Worm (Caenorhabditis elegans) whole organism, L4 larva: ENCODE measurements around the gene srt-63.

Experiments used
- F44E2.7 ChIP-seq: fragments of 200-800 bp; sonication (Bioruptor generic); IDR thresholded peaks from 2 replicates; pipeline ENCODE4 v2.1.2; 2022; ENCODE audit warnings: missing genetic modification characterization, missing compliant biosample characterization
- aha-1 ChIP-seq: fragments of 150-350 bp; peaks from one replicate; lab custom pipeline; 2014; ENCODE audit warnings: missing biosample characterization, missing genetic modification characterization
- ceh-28 ChIP-seq: fragments of 150-350 bp; optimal IDR thresholded peaks from 2 replicates; lab custom pipeline; 2014; ENCODE audit warnings: missing biosample characterization, missing genetic modification reagents, missing genetic modification characterization
- ceh-82 ChIP-seq: sonication (generic microtip); optimal IDR thresholded peaks from 2 replicates; lab custom pipeline; 2017; ENCODE audit warnings: missing biosample characterization, missing genetic modification characterization
- ctbp-1 ChIP-seq: fragments of 200-800 bp; sonication (Bioruptor generic); IDR thresholded peaks from 2 replicates; pipeline ENCODE4 v1.3.6; 2022; ENCODE audit warnings: missing genetic modification reagents, missing genetic modification characterization, missing compliant biosample characterization
- daf-12 ChIP-seq: fragments of 150-350 bp; optimal IDR thresholded peaks from 2 replicates; lab custom pipeline; 2014; ENCODE audit warnings: missing biosample characterization, missing genetic modification reagents, missing genetic modification characterization
- daf-16 ChIP-seq, 3 experiments: sonication (generic microtip); optimal IDR thresholded peaks; 2 replicates each; lab custom pipeline; 2016 to 2017; ENCODE audit warnings: missing genetic modification characterization in 3 of 3, missing genetic modification reagents in 3 of 3, mild to moderate bottlenecking in 2 of 3, missing compliant biosample characterization in 2 of 3, missing biosample characterization in 1 of 3, moderate library complexity in 1 of 3
- dmd-6 ChIP-seq: fragments of 200-800 bp; sonication (Bioruptor generic); IDR thresholded peaks from 2 replicates; pipeline ENCODE4 v1.3.6; 2022; ENCODE audit warnings: missing genetic modification reagents, missing genetic modification characterization, missing compliant biosample characterization
- fos-1 ChIP-seq: fragments of 150-350 bp; optimal IDR thresholded peaks from 2 replicates; lab custom pipeline; 2014; ENCODE audit warnings: missing biosample characterization, missing genetic modification characterization
- gei-8 ChIP-seq: fragments of 200-800 bp; sonication (Bioruptor generic); optimal IDR thresholded peaks from 2 replicates; lab custom pipeline; 2018; ENCODE audit warnings: mild to moderate bottlenecking, missing genetic modification characterization, missing compliant biosample characterization
- jun-1 ChIP-seq: fragments of 150-350 bp; optimal IDR thresholded peaks from 2 replicates; lab custom pipeline; 2014; ENCODE audit warnings: missing biosample characterization, missing genetic modification reagents, missing genetic modification characterization
- lin-38 ChIP-seq: fragments of 200-800 bp; sonication (Bioruptor generic); IDR thresholded peaks from 2 replicates; pipeline ENCODE4 v1.3.6; 2022; ENCODE audit warnings: missing genetic modification reagents, missing genetic modification characterization, missing compliant biosample characterization
- madf-5 ChIP-seq, 2 experiments: fragments of 200-800 bp; sonication (Bioruptor generic); IDR thresholded peaks; 2 replicates each; pipeline ENCODE4 v1.3.6; 2022; ENCODE audit warnings: missing compliant biosample characterization in 2 of 2, missing genetic modification characterization in 2 of 2
- mdl-1 ChIP-seq, 2 experiments: fragments of 150-350 bp in 1 of 2; sonication (generic microtip) in 1 of 2; optimal IDR thresholded peaks; 2 replicates each; lab custom pipeline; 2014 to 2017; ENCODE audit warnings: missing biosample characterization in 2 of 2, missing genetic modification characterization in 2 of 2
- mes-2 ChIP-seq: sonication (generic microtip); optimal IDR thresholded peaks from 2 replicates; lab custom pipeline; 2016; ENCODE audit warnings: missing genotype, mild to moderate bottlenecking, missing genetic modification characterization, missing compliant biosample characterization; ENCODE audit not compliant: poor library complexity, severe bottlenecking
- mxl-2 ChIP-seq: fragments of 200-800 bp; sonication (Bioruptor generic); conservative IDR thresholded peaks from 2 replicates; pipeline ENCODE4 v1.3.6; 2022; ENCODE audit warnings: missing genetic modification reagents, missing genetic modification characterization, missing compliant biosample characterization
- nhr-102 ChIP-seq: sonication (generic microtip); optimal IDR thresholded peaks from 2 replicates; lab custom pipeline; 2016; ENCODE audit warnings: mild to moderate bottlenecking, missing genetic modification characterization, moderate library complexity, missing compliant biosample characterization
- nhr-11 ChIP-seq: fragments of 150-350 bp; optimal IDR thresholded peaks from 2 replicates; lab custom pipeline; 2014; ENCODE audit warnings: missing biosample characterization, missing genetic modification characterization
- nhr-111 ChIP-seq: fragments of 200-800 bp; sonication (Bioruptor generic); optimal IDR thresholded peaks from 2 replicates; lab custom pipeline; 2018; ENCODE audit warnings: mild to moderate bottlenecking, missing genetic modification characterization, missing compliant biosample characterization
- nhr-25 ChIP-seq: sonication (generic microtip); optimal IDR thresholded peaks from 2 replicates; lab custom pipeline; 2017; ENCODE audit warnings: missing genetic modification characterization, mild to moderate bottlenecking, missing compliant biosample characterization, antibody characterized with exemption, moderate library complexity, borderline replicate concordance; ENCODE audit not compliant: insufficient read depth
- nhr-48 ChIP-seq: sonication (generic microtip); optimal IDR thresholded peaks from 2 replicates; lab custom pipeline; 2016; ENCODE audit warnings: mild to moderate bottlenecking, missing genetic modification characterization, missing compliant biosample characterization
- nhr-6 ChIP-seq: fragments of 150-350 bp; optimal IDR thresholded peaks from 2 replicates; lab custom pipeline; 2014; ENCODE audit warnings: missing biosample characterization, missing genetic modification characterization
- pha-4 ChIP-seq, 2 experiments: fragments of 150-350 bp in 1 of 2; fragments of 200-800 bp in 1 of 2; sonication (Bioruptor generic) in 1 of 2; IDR thresholded peaks in 1 of 2; optimal IDR thresholded peaks in 1 of 2; 2 replicates each; pipeline versions ENCODE4 v1.3.6 to Lab custom; 2014 to 2022; ENCODE audit warnings: missing genetic modification characterization in 2 of 2, missing genetic modification reagents in 2 of 2, missing biosample characterization in 1 of 2, missing compliant biosample characterization in 1 of 2
- set-16 ChIP-seq: fragments of 200-800 bp; sonication (Bioruptor generic); IDR thresholded peaks from 2 replicates; pipeline ENCODE4 v1.3.6; 2022; ENCODE audit warnings: missing genetic modification reagents, missing genetic modification characterization, missing compliant biosample characterization
- spr-1 ChIP-seq: sonication (generic microtip); optimal IDR thresholded peaks from 2 replicates; lab custom pipeline; 2016; ENCODE audit warnings: mild to moderate bottlenecking, missing genetic modification characterization, missing compliant biosample characterization
- spr-3 ChIP-seq: fragments of 200-800 bp; sonication (Bioruptor generic); optimal IDR thresholded peaks from 2 replicates; lab custom pipeline; 2018; ENCODE audit warnings: mild to moderate bottlenecking, missing genetic modification characterization, missing compliant biosample characterization
- tra-1 ChIP-seq: fragments of 200-800 bp; sonication (Bioruptor generic); IDR thresholded peaks from 2 replicates; pipeline ENCODE4 v1.3.6; 2022; ENCODE audit warnings: missing genetic modification reagents, missing genetic modification characterization, missing compliant biosample characterization
- unc-39 ChIP-seq: sonication (generic microtip); optimal IDR thresholded peaks from 2 replicates; lab custom pipeline; 2017; ENCODE audit warnings: missing biosample characterization, missing genetic modification characterization
- unc-62 ChIP-seq, 3 experiments: fragments of 150-350 bp in 1 of 3; sonication (generic microtip); optimal IDR thresholded peaks in 2 of 3; peaks in 1 of 3; 1 replicate in 1 of 3; 2 replicates in 2 of 3; lab custom pipeline; 2014 to 2017; ENCODE audit warnings: missing biosample characterization in 3 of 3, missing genetic modification characterization in 3 of 3, missing genetic modification reagents in 3 of 3, missing genotype in 1 of 3
- zfp-2 ChIP-seq: sonication (generic microtip); optimal IDR thresholded peaks from 2 replicates; lab custom pipeline; 2016; ENCODE audit warnings: mild to moderate bottlenecking, missing genetic modification characterization, missing compliant biosample characterization
- zip-11 ChIP-seq: fragments of 200-800 bp; sonication (Bioruptor generic); IDR thresholded peaks from 2 replicates; pipeline ENCODE4 v1.3.6; 2022; ENCODE audit warnings: missing genetic modification characterization, missing compliant biosample characterization
- ztf-11 ChIP-seq: fragments of 150-350 bp; optimal IDR thresholded peaks from 2 replicates; lab custom pipeline; 2014; ENCODE audit warnings: missing biosample characterization, missing genetic modification characterization

Gene srt-63

ce11 chrV:3256051-3256450 is at the start of gene srt-63:
TSS of gene srt-63 (minus strand) at chrV:3256151.
- no peak for TF ChIP-seq gei-8 (GFP tag; lab: Kevin White, UChicago)
- TF ChIP-seq unc-62 (GFP tag; optimal IDR thresholded peaks at IDR 0.05 in 1 of 2; lab: Kevin White, UChicago), result no peak
- TF ChIP-seq unc-62 (tag; optimal IDR thresholded peaks at IDR 0.05; lab: Kevin White, UChicago), result no peak
- no peak for TF ChIP-seq daf-12 (tag; lab: Kevin White, UChicago)
- no peak for TF ChIP-seq lin-38 (GFP tag; lab: Robert Waterston, UW)
- TF ChIP-seq daf-16 (GFP tag; optimal IDR thresholded peaks at IDR 0.05; lab: Kevin White, UChicago), result no peak
- TF ChIP-seq daf-16 (tag; optimal IDR thresholded peaks at IDR 0.05; lab: Kevin White, UChicago), result no peak
- TF ChIP-seq ztf-11 (tag; lab: Kevin White, UChicago), result no peak
- TF ChIP-seq, all 104 proteins: peak for 0

DNA sequence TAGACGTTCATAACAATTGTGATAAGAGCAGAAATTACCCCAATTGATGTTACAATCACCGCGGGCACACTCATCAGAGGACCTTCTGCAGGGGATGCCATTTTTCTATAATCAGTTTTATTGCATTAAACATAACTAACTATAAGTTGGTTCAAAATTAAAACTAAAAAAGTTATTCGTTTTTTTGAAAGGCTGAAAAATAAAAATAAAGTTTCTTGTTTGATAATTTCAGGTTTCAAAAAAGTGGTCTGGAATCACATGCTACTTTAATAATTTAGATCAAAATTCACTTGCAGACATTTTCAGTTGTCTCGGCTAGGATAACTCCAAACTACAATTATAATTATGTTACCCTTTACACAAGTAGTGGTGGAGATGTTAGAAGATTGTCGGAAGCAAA is 45.9 kb upstream of the srt-63 start, which contains the start of gene srbc-1:
Gene srbc-1, minus strand, starts transcription at position 101 of the 400 bp plus-strand sequence.
- no peak for TF ChIP-seq nhr-25 (tag; lab: Kevin White, UChicago)
- no peak for TF ChIP-seq nhr-111 (GFP tag; lab: Kevin White, UChicago)
- peak; percentile 2 for TF ChIP-seq aha-1
- TF ChIP-seq ceh-28, result no peak

DNA sequence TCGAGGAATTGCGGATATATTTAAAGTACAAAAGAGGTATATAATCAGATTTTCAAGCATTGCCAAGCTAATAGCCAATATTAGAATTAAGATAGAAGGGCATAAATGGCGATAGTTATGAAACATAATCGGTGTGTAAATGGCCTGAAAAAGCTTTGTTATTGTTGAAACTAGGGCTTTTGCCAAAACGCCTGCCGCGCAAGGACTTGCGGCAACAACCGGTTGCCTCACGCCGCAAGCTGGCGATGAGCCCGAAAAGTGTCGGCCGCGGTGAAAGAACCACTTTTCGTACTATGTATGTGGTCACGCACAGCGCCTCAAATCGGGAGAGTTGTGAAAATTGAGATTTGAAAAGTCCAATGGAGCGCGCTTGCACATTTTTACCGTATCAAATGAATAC is 43.5 kb upstream of the srt-63 start:
- TF ChIP-seq spr-3 (GFP tag; lab: Kevin White, UChicago) (no peak), madf-5 (GFP tag; IDR thresholded peaks at IDR 0.05; lab: Robert Waterston, UW) (peak in 1 of 2 experiments; percentile 70; a peak in 1 of 4 replicates), fos-1 (tag; lab: Kevin White, UChicago) (no peak), zfp-2 (tag; lab: Kevin White, UChicago) (no peak), mxl-2 (GFP tag; lab: Robert Waterston, UW) (no peak), nhr-11 (tag; lab: Kevin White, UChicago) (no peak)
- TF ChIP-seq, all 104 proteins: peak for 1

DNA sequence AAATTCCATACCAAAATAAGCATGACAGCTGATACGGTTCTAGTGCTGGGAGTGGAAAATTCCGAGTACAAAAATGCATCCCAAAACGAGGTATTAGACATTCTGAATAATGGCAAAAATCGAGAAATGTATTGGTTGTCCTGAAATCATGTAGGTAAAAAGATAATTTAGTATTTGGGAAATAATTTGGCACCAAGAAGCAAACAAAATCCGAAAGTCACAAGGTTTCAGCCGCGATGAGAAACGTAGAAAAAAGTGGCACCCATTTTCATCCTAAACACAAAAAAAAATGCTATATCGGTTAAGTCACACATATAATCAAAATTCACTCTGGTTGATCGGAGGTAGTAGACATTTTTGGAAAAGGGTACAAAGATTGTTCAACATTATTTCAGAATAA is 41.8 kb upstream of the srt-63 start, which contains the start of gene srx-122:
Gene srx-122, minus strand, starts transcription at position 101 of the 400 bp plus-strand sequence.
- TF ChIP-seq tra-1 (GFP tag; lab: Robert Waterston, UW) (no peak), set-16 (no peak), dmd-6 (GFP tag; lab: Robert Waterston, UW) (no peak), F44E2.7 (no peak), mdl-1 (tag; optimal IDR thresholded peaks at IDR 0.05; lab: Kevin White, UChicago) (no peak), nhr-11 (tag; lab: Kevin White, UChicago) (no peak), unc-39 (tag; lab: Kevin White, UChicago) (no peak), nhr-48 (tag; lab: Kevin White, UChicago) (no peak), nhr-6 (tag; lab: Kevin White, UChicago) (no peak), jun-1 (tag; lab: Kevin White, UChicago) (no peak), daf-12 (tag; lab: Kevin White, UChicago) (no peak), ceh-28 (no peak), zip-11 (no peak), daf-16 (GFP tag; optimal IDR thresholded peaks at IDR 0.05; lab: Kevin White, UChicago) (no peak), daf-16 (tag; optimal IDR thresholded peaks at IDR 0.05; lab: Kevin White, UChicago) (no peak), pha-4 (GFP tag; IDR thresholded peaks at IDR 0.05; lab: Robert Waterston, UW) (no peak), pha-4 (tag; optimal IDR thresholded peaks at IDR 0.05; lab: Kevin White, UChicago) (no peak), spr-1 (tag; lab: Kevin White, UChicago) (no peak), ceh-82 (tag; lab: Kevin White, UChicago) (no peak), mes-2 (tag; lab: Kevin White, UChicago) (no peak), ctbp-1 (no peak), nhr-102 (no peak)
